Worm (Caenorhabditis elegans) whole organism, L1 larva: Measurements from ENCODE around the gene attf-3.

ENCODE experiments used
- C34B4.2 ChIP-seq: sonication (generic microtip); optimal IDR thresholded peaks from 2 replicates; lab custom pipeline; 2017; ENCODE audit warnings: mild to moderate bottlenecking, missing genetic modification characterization, missing compliant biosample characterization
- alr-1 ChIP-seq: fragments of 200-800 bp; sonication (Bioruptor generic); optimal IDR thresholded peaks from 2 replicates; lab custom pipeline; 2018; ENCODE audit warnings: borderline replicate concordance, mild to moderate bottlenecking, missing genetic modification characterization, missing compliant biosample characterization
- aly-2 ChIP-seq: fragments of 150-350 bp; optimal IDR thresholded peaks from 2 replicates; lab custom pipeline; 2014; ENCODE audit warnings: missing biosample characterization, missing genetic modification characterization
- ama-1 ChIP-seq: fragments of 150-350 bp; optimal IDR thresholded peaks from 2 replicates; lab custom pipeline; 2014
- ceh-63 ChIP-seq: fragments of 200-800 bp; sonication (Bioruptor generic); optimal IDR thresholded peaks from 2 replicates; lab custom pipeline; 2018; ENCODE audit warnings: mild to moderate bottlenecking, missing genetic modification characterization, missing compliant biosample characterization
- ceh-8 ChIP-seq: fragments of 200-800 bp; sonication (Bioruptor generic); optimal IDR thresholded peaks from 2 replicates; lab custom pipeline; 2018; ENCODE audit warnings: mild to moderate bottlenecking, missing genetic modification characterization, moderate library complexity, missing compliant biosample characterization
- dpl-1 ChIP-seq, 3 experiments: fragments of 150-350 bp in 2 of 3; sonication (generic microtip) in 1 of 3; optimal IDR thresholded peaks; 2 replicates each; lab custom pipeline; 2014 to 2017; ENCODE audit warnings: missing biosample characterization in 3 of 3, missing genetic modification characterization in 3 of 3, missing genetic modification reagents in 3 of 3
- dsc-1 ChIP-seq: sonication (generic microtip); optimal IDR thresholded peaks from 2 replicates; lab custom pipeline; 2016; ENCODE audit warnings: mild to moderate bottlenecking, missing genetic modification characterization, missing compliant biosample characterization
- egl-13 ChIP-seq: sonication (generic microtip); optimal IDR thresholded peaks from 2 replicates; lab custom pipeline; 2016; ENCODE audit warnings: missing genotype, missing genetic modification reagents, missing genetic modification characterization, missing compliant biosample characterization
- egl-27 ChIP-seq, 2 experiments: fragments of 150-350 bp in 1 of 2; sonication (generic microtip); optimal IDR thresholded peaks; 3 replicates each; lab custom pipeline; 2017 to 2018; ENCODE audit warnings: missing biosample characterization in 2 of 2, missing genetic modification characterization in 2 of 2, missing genetic modification reagents in 2 of 2
- elt-3 ChIP-seq, 6 experiments: fragments of 150-350 bp in 1 of 6; sonication (generic microtip); optimal IDR thresholded peaks; 2 replicates each; lab custom pipeline; 2017 to 2018; ENCODE audit warnings: missing biosample characterization in 6 of 6, missing genetic modification characterization in 6 of 6, inconsistent platforms in 1 of 6
- ets-5 ChIP-seq: fragments of 200-800 bp; sonication (Bioruptor generic); IDR thresholded peaks from 2 replicates; pipeline ENCODE4 v1.3.6; 2022; ENCODE audit warnings: missing genetic modification characterization, missing compliant biosample characterization
- fkh-8 ChIP-seq: sonication (generic microtip); optimal IDR thresholded peaks from 2 replicates; lab custom pipeline; 2016; ENCODE audit warnings: mild to moderate bottlenecking, missing genetic modification characterization, missing compliant biosample characterization
- fos-1 ChIP-seq: fragments of 150-350 bp; optimal IDR thresholded peaks from 2 replicates; lab custom pipeline; 2014; ENCODE audit warnings: missing biosample characterization, missing genetic modification characterization
- hlh-17 ChIP-seq: fragments of 200-800 bp; sonication (Bioruptor generic); optimal IDR thresholded peaks from 2 replicates; lab custom pipeline; 2018; ENCODE audit warnings: missing genetic modification characterization, mild to moderate bottlenecking, missing compliant biosample characterization, moderate library complexity, borderline replicate concordance
- hpl-2 ChIP-seq: fragments of 150-350 bp; optimal IDR thresholded peaks from 2 replicates; lab custom pipeline; 2014; ENCODE audit warnings: missing biosample characterization, missing genetic modification reagents, missing genetic modification characterization
- jun-1 ChIP-seq: fragments of 150-350 bp; optimal IDR thresholded peaks from 2 replicates; lab custom pipeline; 2014; ENCODE audit warnings: missing biosample characterization, missing genetic modification reagents, missing genetic modification characterization
- lin-14 ChIP-seq: fragments of 200-800 bp; sonication (Bioruptor generic); optimal IDR thresholded peaks from 2 replicates; lab custom pipeline; 2018; ENCODE audit warnings: mild to moderate bottlenecking, missing genetic modification characterization, moderate library complexity, missing compliant biosample characterization
- lin-35 ChIP-seq, 2 experiments: fragments of 150-350 bp; optimal IDR thresholded peaks; 2 replicates each; lab custom pipeline; 2014; ENCODE audit warnings: missing biosample characterization in 2 of 2, missing genetic modification characterization in 2 of 2, missing genetic modification reagents in 2 of 2
- lir-3 ChIP-seq: sonication (generic microtip); optimal IDR thresholded peaks from 2 replicates; lab custom pipeline; 2016; ENCODE audit warnings: mild to moderate bottlenecking, missing genetic modification characterization, moderate library complexity, missing compliant biosample characterization; ENCODE audit not compliant: poor library complexity
- mdl-1 ChIP-seq, 2 experiments: fragments of 150-350 bp; optimal IDR thresholded peaks; 2 replicates each; lab custom pipeline; 2014 to 2017; ENCODE audit warnings: missing biosample characterization in 2 of 2, missing genetic modification characterization in 2 of 2, inconsistent platforms in 1 of 2
- mep-1 ChIP-seq: fragments of 150-350 bp; optimal IDR thresholded peaks from 2 replicates; lab custom pipeline; 2014; ENCODE audit warnings: missing biosample characterization, missing genetic modification characterization
- nhr-19 ChIP-seq: fragments of 200-800 bp; sonication (Bioruptor generic); conservative IDR thresholded peaks from 2 replicates; pipeline ENCODE4 v1.3.6; 2022; ENCODE audit warnings: missing genetic modification characterization, missing compliant biosample characterization
- nhr-47 ChIP-seq: sonication (generic microtip); optimal IDR thresholded peaks from 2 replicates; lab custom pipeline; 2016; ENCODE audit warnings: mild to moderate bottlenecking, missing genetic modification characterization, moderate library complexity, missing compliant biosample characterization
- nhr-71 ChIP-seq: sonication (generic microtip); optimal IDR thresholded peaks from 2 replicates; lab custom pipeline; 2016; ENCODE audit warnings: mild to moderate bottlenecking, missing genetic modification characterization, moderate library complexity, missing compliant biosample characterization
- nhr-84 ChIP-seq: sonication (generic microtip); optimal IDR thresholded peaks from 2 replicates; lab custom pipeline; 2017; ENCODE audit warnings: missing biosample characterization, missing genetic modification characterization
- nhr-90 ChIP-seq: sonication (generic microtip); optimal IDR thresholded peaks from 2 replicates; lab custom pipeline; 2016; ENCODE audit warnings: mild to moderate bottlenecking, missing genetic modification characterization, missing compliant biosample characterization; ENCODE audit not compliant: poor library complexity
- pqm-1 ChIP-seq: sonication (generic microtip); optimal IDR thresholded peaks from 3 replicates; lab custom pipeline; 2017; ENCODE audit warnings: missing biosample characterization, missing genetic modification characterization
- skn-1 ChIP-seq: fragments of 150-350 bp; optimal IDR thresholded peaks from 2 replicates; lab custom pipeline; 2014; ENCODE audit warnings: missing biosample characterization, missing genetic modification characterization
- sox-4 ChIP-seq: sonication (generic microtip); optimal IDR thresholded peaks from 2 replicates; lab custom pipeline; 2016; ENCODE audit warnings: missing genetic modification characterization, missing compliant biosample characterization
- swsn-7 ChIP-seq: sonication (generic microtip); optimal IDR thresholded peaks from 2 replicates; lab custom pipeline; 2016; ENCODE audit warnings: missing genetic modification characterization, missing compliant biosample characterization
- tlp-1 ChIP-seq: fragments of 150-350 bp; optimal IDR thresholded peaks from 2 replicates; lab custom pipeline; 2014; ENCODE audit warnings: missing biosample characterization, missing genetic modification characterization
- unc-130 ChIP-seq: fragments of 150-350 bp; optimal IDR thresholded peaks from 2 replicates; lab custom pipeline; 2017; ENCODE audit warnings: missing biosample characterization, missing genetic modification characterization, inconsistent platforms
- unc-86 ChIP-seq: sonication (generic microtip); optimal IDR thresholded peaks from 2 replicates; lab custom pipeline; 2016; ENCODE audit warnings: missing genetic modification characterization, missing compliant biosample characterization
- vab-15 ChIP-seq: sonication (generic microtip); optimal IDR thresholded peaks from 2 replicates; lab custom pipeline; 2017; ENCODE audit warnings: missing genotype, mild to moderate bottlenecking, missing genetic modification characterization, missing compliant biosample characterization
- ztf-11 ChIP-seq, 2 experiments: sonication (generic microtip); optimal IDR thresholded peaks; 2 replicates each; lab custom pipeline; 2016 to 2017; ENCODE audit warnings: missing genetic modification characterization in 2 of 2, missing biosample characterization in 1 of 2, missing compliant biosample characterization in 1 of 2

attf-3 gene

DNA sequence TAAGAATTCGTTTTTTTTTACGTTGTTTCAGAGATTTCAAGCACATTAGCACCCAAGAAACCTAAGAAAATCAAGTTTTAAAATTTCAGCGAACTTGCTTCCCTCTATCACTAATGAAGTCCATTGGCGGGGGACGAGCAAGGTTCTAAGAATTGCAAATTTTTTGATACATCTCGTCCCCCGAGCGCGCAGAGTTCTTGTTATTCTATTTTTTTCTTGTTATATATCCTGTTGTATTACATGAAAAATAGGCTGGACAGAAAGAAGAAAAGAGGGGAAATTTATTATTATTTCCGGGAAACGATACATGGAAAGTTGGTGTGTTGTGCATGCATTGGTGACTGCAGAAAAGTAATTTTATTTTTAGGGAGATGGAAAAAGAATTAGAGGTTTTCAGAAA, 56.6 kb downstream of the attf-3 start:
- peak; percentile 13 for TF ChIP-seq egl-13 (tag; lab: Kevin White, UChicago)
- peak; percentile 65 for TF ChIP-seq fkh-8 (tag; lab: Kevin White, UChicago)
- TF ChIP-seq jun-1 (tag; lab: Kevin White, UChicago): no peak
- TF ChIP-seq unc-86 (tag; lab: Kevin White, UChicago): peak; percentile 68
- no peak for TF ChIP-seq ama-1 (lab: Kevin White, UChicago)
- TF ChIP-seq nhr-47 (tag; lab: Kevin White, UChicago): peak; percentile 52
- TF ChIP-seq lin-14 (GFP tag; lab: Kevin White, UChicago): peak; percentile 55
- peak; percentile 24 for TF ChIP-seq dsc-1 (tag; lab: Kevin White, UChicago)
- TF ChIP-seq mep-1 (tag; lab: Kevin White, UChicago): peak; percentile 18
- peak; percentile 23 for TF ChIP-seq sox-4
- TF ChIP-seq nhr-71: peak; percentile 65
- no peak for TF ChIP-seq vab-15 (tag; lab: Kevin White, UChicago)
- no peak for TF ChIP-seq egl-27 (tag; optimal IDR thresholded peaks at IDR 0.05; lab: Kevin White, UChicago)
- TF ChIP-seq unc-130: no peak
- TF ChIP-seq swsn-7 (tag; lab: Kevin White, UChicago): peak; percentile 10
- TF ChIP-seq dpl-1 (GFP tag; optimal IDR thresholded peaks at IDR 0.05; lab: Kevin White, UChicago): no peak
- TF ChIP-seq ets-5: no peak
- no peak for TF ChIP-seq fos-1 (tag; lab: Kevin White, UChicago)
- TF ChIP-seq, all 84 proteins: peak for 10

DNA sequence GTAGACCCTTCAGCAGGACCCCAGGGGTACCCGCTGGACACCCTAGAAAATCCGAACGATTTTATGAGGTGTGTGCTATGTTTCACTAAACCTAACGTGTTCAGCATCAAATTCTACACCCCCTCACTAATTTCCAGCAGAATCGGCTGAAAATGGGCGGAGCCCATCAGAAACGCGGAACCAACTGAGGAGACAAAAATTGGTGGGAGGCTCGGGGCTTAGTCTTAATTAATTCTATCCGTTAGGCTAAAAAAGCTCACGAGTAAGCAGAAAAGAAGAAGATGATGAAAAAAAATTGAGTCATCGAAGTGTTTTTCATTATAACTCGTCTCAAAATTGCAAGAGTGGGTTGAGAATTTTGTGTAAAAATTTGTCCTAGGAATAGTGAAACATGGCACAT, 57.3 kb downstream of the attf-3 start:
- TF ChIP-seq fkh-8 (tag; lab: Kevin White, UChicago) (peak; percentile 57), nhr-19 (GFP tag; lab: Robert Waterston, UW) (no peak), dsc-1 (tag; lab: Kevin White, UChicago) (peak; percentile 62), nhr-47 (tag; lab: Kevin White, UChicago) (peak; percentile 29), nhr-71 (peak; percentile 23), lin-14 (GFP tag; lab: Kevin White, UChicago) (peak; percentile 42)

DNA sequence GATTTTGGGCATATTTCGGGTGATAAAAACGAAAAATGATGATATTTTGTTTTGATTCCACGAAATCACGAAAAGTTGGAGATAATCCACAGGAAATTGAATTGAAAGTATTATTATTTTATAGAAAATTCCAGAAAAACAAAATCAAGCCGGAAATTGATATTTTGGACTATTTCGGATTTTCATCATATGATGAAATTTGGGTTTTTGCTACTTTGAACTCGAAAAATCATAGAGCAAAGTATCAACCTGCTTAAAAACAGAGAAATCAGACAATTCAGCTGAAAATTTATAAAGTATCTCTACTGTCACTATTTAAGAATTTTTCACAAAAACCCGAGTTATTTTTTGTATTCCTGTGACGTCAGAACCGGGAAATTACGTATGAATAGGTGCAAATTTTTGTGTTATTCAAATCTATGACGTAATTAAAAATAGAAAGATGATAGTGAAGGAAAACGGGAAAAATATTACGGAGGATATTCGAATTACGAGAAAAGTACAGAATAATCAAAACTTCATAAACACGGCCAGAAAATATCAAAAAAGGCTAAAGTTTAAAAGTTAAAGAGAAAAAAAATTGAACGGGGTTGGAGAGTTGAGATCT, 58.7 kb downstream of the attf-3 start:
- TF ChIP-seq dsc-1 (tag; lab: Kevin White, UChicago): peak; percentile 47
- TF ChIP-seq pqm-1 (tag; lab: Kevin White, UChicago): no peak
- TF ChIP-seq swsn-7 (tag; lab: Kevin White, UChicago): no peak
- TF ChIP-seq alr-1 (tag; lab: Kevin White, UChicago): no peak
- TF ChIP-seq egl-27 (tag; optimal IDR thresholded peaks at IDR 0.05; lab: Kevin White, UChicago): no peak
- TF ChIP-seq C34B4.2: no peak
- peak; percentile 71 for TF ChIP-seq fkh-8 (tag; lab: Kevin White, UChicago)
- no peak for TF ChIP-seq lin-35 (GFP tag; optimal IDR thresholded peaks at IDR 0.05; lab: Kevin White, UChicago)
- no peak for TF ChIP-seq elt-3 (tag; optimal IDR thresholded peaks at IDR 0.05; lab: Kevin White, UChicago)
- no peak for TF ChIP-seq mdl-1 (tag; optimal IDR thresholded peaks at IDR 0.05; lab: Kevin White, UChicago)
- peak; percentile 34 for TF ChIP-seq nhr-71
- TF ChIP-seq ztf-11 (tag; optimal IDR thresholded peaks at IDR 0.05; lab: Kevin White, UChicago): no peak
- peak; percentile 52 for TF ChIP-seq sox-4
- TF ChIP-seq nhr-47 (tag; lab: Kevin White, UChicago): peak; percentile 21
- no peak for TF ChIP-seq ceh-63 (GFP tag; lab: Kevin White, UChicago)
- TF ChIP-seq hpl-2: no peak
- no peak for TF ChIP-seq tlp-1 (tag; lab: Kevin White, UChicago)
- no peak for TF ChIP-seq lir-3 (tag; lab: Kevin White, UChicago)
- TF ChIP-seq hlh-17 (GFP tag; lab: Kevin White, UChicago): no peak
- TF ChIP-seq nhr-90 (tag; lab: Kevin White, UChicago): no peak
- no peak for TF ChIP-seq aly-2
- TF ChIP-seq nhr-84 (tag; lab: Kevin White, UChicago): no peak
- peak; percentile 35 for TF ChIP-seq skn-1 (tag; lab: Kevin White, UChicago)
- TF ChIP-seq ceh-8 (GFP tag; lab: Kevin White, UChicago): no peak
